Worm (Caenorhabditis elegans): ENCODE measurements around the gene anmt-1.

Gene anmt-1

ce11 chrIII:8696680-8697079 lies 12.1 kb downstream of the anmt-1 start:
- TF ChIP-seq ceh-13 (GFP tag; optimal IDR thresholded peaks at IDR 0.05) (no peak), tbx-11 (GFP tag; IDR thresholded peaks at IDR 0.05) (no peak), sea-1 (GFP tag; conservative IDR thresholded peaks at IDR 0.05) (no peak), ets-7 (tag; optimal IDR thresholded peaks at IDR 0.05) (no peak), ama-1 (optimal IDR thresholded peaks at IDR 0.05) (no peak), scrt-1 (GFP tag; IDR thresholded peaks at IDR 0.05) (no peak), aly-1 (tag; optimal IDR thresholded peaks at IDR 0.05) (no peak), tra-4 (tag; optimal IDR thresholded peaks at IDR 0.05) (no peak), pes-1 (GFP tag; IDR thresholded peaks at IDR 0.05) (no peak), hnd-1 (tag; optimal IDR thresholded peaks at IDR 0.05) (no peak), flt-1 (GFP tag; IDR thresholded peaks at IDR 0.05) (no peak), F13C5.2 (tag; optimal IDR thresholded peaks at IDR 0.05) (no peak), tbx-37 (GFP tag; conservative IDR thresholded peaks at IDR 0.05) (no peak)

ce11 chrIII:8697268-8697907 lies 12.8 kb downstream of the anmt-1 start:
- TF ChIP-seq B0310.2 (tag; optimal IDR thresholded peaks at IDR 0.05): no peak
- TF ChIP-seq ceh-36 (tag; optimal IDR thresholded peaks at IDR 0.05): no peak
- no peak for TF ChIP-seq sea-1 (GFP tag; conservative IDR thresholded peaks at IDR 0.05)
- no peak for TF ChIP-seq scrt-1 (GFP tag; IDR thresholded peaks at IDR 0.05)
- no peak for TF ChIP-seq F13C5.2 (tag; optimal IDR thresholded peaks at IDR 0.05)
- TF ChIP-seq tra-4 (tag; optimal IDR thresholded peaks at IDR 0.05): no peak
- no peak for TF ChIP-seq tbx-37 (GFP tag; conservative IDR thresholded peaks at IDR 0.05)
- TF ChIP-seq hmg-4 (GFP tag; optimal IDR thresholded peaks at IDR 0.05): no peak
- TF ChIP-seq ceh-13 (GFP tag; optimal IDR thresholded peaks at IDR 0.05): no peak
- no peak for TF ChIP-seq hnd-1 (tag; optimal IDR thresholded peaks at IDR 0.05)
- no peak for TF ChIP-seq flt-1 (GFP tag; IDR thresholded peaks at IDR 0.05)
- TF ChIP-seq ets-7 (tag; optimal IDR thresholded peaks at IDR 0.05): no peak
- TF ChIP-seq aly-1 (tag; optimal IDR thresholded peaks at IDR 0.05): no peak
- no peak for TF ChIP-seq tbx-11 (GFP tag; IDR thresholded peaks at IDR 0.05)
- TF ChIP-seq hmbx-1 (tag; optimal IDR thresholded peaks at IDR 0.05): no peak
- TF ChIP-seq pes-1 (GFP tag; IDR thresholded peaks at IDR 0.05): no peak

- TF ChIP-seq ceh-13 (GFP tag; optimal IDR thresholded peaks at IDR 0.05): no peak
- peak; percentile 49 for TF ChIP-seq tbx-37 (GFP tag; conservative IDR thresholded peaks at IDR 0.05)
- no peak for TF ChIP-seq flt-1 (GFP tag; IDR thresholded peaks at IDR 0.05)
- no peak for TF ChIP-seq B0310.2 (tag; optimal IDR thresholded peaks at IDR 0.05)
Observed at ce11 chrIII:8700289-8700957, 15.8 kb downstream of the anmt-1 start, which contains the start of the genes sdz-1 and vps-33.1. sdz-1 (minus strand) TSS chrIII:8700339. vps-33.1 (plus strand) TSS chrIII:8700927.

ce11 chrIII:8704765-8705164 lies 20.2 kb downstream of the anmt-1 start, which contains the start of gene B0303.16:
B0303.16 (plus strand) TSS chrIII:8705065.
- no peak for TF ChIP-seq flt-1 (GFP tag; IDR thresholded peaks at IDR 0.05)
- no peak for TF ChIP-seq hmg-4 (GFP tag; optimal IDR thresholded peaks at IDR 0.05)
- TF ChIP-seq B0310.2 (tag; optimal IDR thresholded peaks at IDR 0.05): no peak
- TF ChIP-seq ceh-13 (GFP tag; optimal IDR thresholded peaks at IDR 0.05): no peak
- TF ChIP-seq scrt-1 (GFP tag; IDR thresholded peaks at IDR 0.05): no peak
- TF ChIP-seq ets-7 (tag; optimal IDR thresholded peaks at IDR 0.05): no peak
- TF ChIP-seq pes-1 (GFP tag; IDR thresholded peaks at IDR 0.05): no peak
- no peak for TF ChIP-seq hmbx-1 (tag; optimal IDR thresholded peaks at IDR 0.05)
- TF ChIP-seq tbx-37 (GFP tag; conservative IDR thresholded peaks at IDR 0.05): no peak
- TF ChIP-seq F13C5.2 (tag; optimal IDR thresholded peaks at IDR 0.05): no peak

- no peak for TF ChIP-seq tbx-11 (GFP tag; IDR thresholded peaks at IDR 0.05)
- TF ChIP-seq B0310.2 (tag; optimal IDR thresholded peaks at IDR 0.05): no peak
- TF ChIP-seq hnd-1 (tag; optimal IDR thresholded peaks at IDR 0.05): no peak
- TF ChIP-seq flt-1 (GFP tag; IDR thresholded peaks at IDR 0.05): no peak
- no peak for TF ChIP-seq ceh-36 (tag; optimal IDR thresholded peaks at IDR 0.05)
- no peak for TF ChIP-seq ceh-13 (GFP tag; optimal IDR thresholded peaks at IDR 0.05)
- no peak for TF ChIP-seq sea-1 (GFP tag; conservative IDR thresholded peaks at IDR 0.05)
Observed at ce11 chrIII:8709735-8710134, 25.1 kb downstream of the anmt-1 start.

ce11 chrIII:8710310-8710709 lies 25.7 kb downstream of the anmt-1 start, which contains the start of gene B0303.11:
B0303.11 (minus strand) TSS chrIII:8710410.
- TF ChIP-seq ama-1 (optimal IDR thresholded peaks at IDR 0.05) (no peak), B0310.2 (tag; optimal IDR thresholded peaks at IDR 0.05) (no peak), ets-7 (tag; optimal IDR thresholded peaks at IDR 0.05) (no peak), aly-1 (tag; optimal IDR thresholded peaks at IDR 0.05) (no peak), ceh-13 (GFP tag; optimal IDR thresholded peaks at IDR 0.05) (no peak)

- no peak for TF ChIP-seq tbx-37 (GFP tag; conservative IDR thresholded peaks at IDR 0.05)
- no peak for TF ChIP-seq hnd-1 (tag; optimal IDR thresholded peaks at IDR 0.05)
- no peak for TF ChIP-seq scrt-1 (GFP tag; IDR thresholded peaks at IDR 0.05)
Observed at ce11 chrIII:8712968-8713367, 28.4 kb downstream of the anmt-1 start.

ce11 chrIII:8716084-8716483 lies 31.5 kb downstream of the anmt-1 start, which contains the start of gene B0303.14:
B0303.14 (minus strand) TSS chrIII:8716184.
- TF ChIP-seq pes-1 (GFP tag; IDR thresholded peaks at IDR 0.05): no peak
- no peak for TF ChIP-seq ama-1 (optimal IDR thresholded peaks at IDR 0.05)
- no peak for TF ChIP-seq ceh-36 (tag; optimal IDR thresholded peaks at IDR 0.05)
- no peak for TF ChIP-seq tbx-11 (GFP tag; IDR thresholded peaks at IDR 0.05)
- TF ChIP-seq aly-1 (tag; optimal IDR thresholded peaks at IDR 0.05): no peak
- no peak for TF ChIP-seq hnd-1 (tag; optimal IDR thresholded peaks at IDR 0.05)
- TF ChIP-seq flt-1 (GFP tag; IDR thresholded peaks at IDR 0.05): no peak
- TF ChIP-seq sea-1 (GFP tag; conservative IDR thresholded peaks at IDR 0.05): no peak
- TF ChIP-seq tra-4 (tag; optimal IDR thresholded peaks at IDR 0.05): no peak
- no peak for TF ChIP-seq hmbx-1 (tag; optimal IDR thresholded peaks at IDR 0.05)
- no peak for TF ChIP-seq F13C5.2 (tag; optimal IDR thresholded peaks at IDR 0.05)
- no peak for TF ChIP-seq ets-7 (tag; optimal IDR thresholded peaks at IDR 0.05)
- TF ChIP-seq hmg-4 (GFP tag; optimal IDR thresholded peaks at IDR 0.05): no peak
- TF ChIP-seq ceh-13 (GFP tag; optimal IDR thresholded peaks at IDR 0.05): no peak
- TF ChIP-seq scrt-1 (GFP tag; IDR thresholded peaks at IDR 0.05): no peak
- TF ChIP-seq B0310.2 (tag; optimal IDR thresholded peaks at IDR 0.05): no peak
- TF ChIP-seq tbx-37 (GFP tag; conservative IDR thresholded peaks at IDR 0.05): no peak
